Fruit fly (Drosophila melanogaster) whole organism, pupa: ENCODE data around the gene mRpL40.

Source experiments
- CG34367 ChIP-seq: fragments of 200-800 bp; sonication (Bioruptor generic); optimal IDR thresholded peaks from 2 replicates; lab custom pipeline; 2018; ENCODE audit warnings: missing biosample characterization, mild to moderate bottlenecking, missing genetic modification characterization
- EcR ChIP-seq: fragments of 200-800 bp; sonication (Bioruptor generic); optimal IDR thresholded peaks from 3 replicates; lab custom pipeline; 2019; ENCODE audit warnings: missing biosample characterization, missing genetic modification characterization, mild to moderate bottlenecking, moderate library complexity, missing genetic modification reagents
- Snoo ChIP-seq: fragments of 200-800 bp; sonication (Bioruptor generic); optimal IDR thresholded peaks from 3 replicates; lab custom pipeline; 2017; ENCODE audit warnings: missing biosample characterization, mild to moderate bottlenecking, missing genetic modification characterization, inconsistent platforms
- gl ChIP-seq: fragments of 200-800 bp; sonication (Bioruptor generic); optimal IDR thresholded peaks from 2 replicates; lab custom pipeline; 2018; ENCODE audit warnings: missing biosample characterization, mild to moderate bottlenecking, missing genetic modification characterization

- TF ChIP-seq Snoo (tag; lab: Kevin White, UChicago): no peak
- no peak for TF ChIP-seq CG34367 (tag; lab: Kevin White, UChicago)
- no peak for TF ChIP-seq EcR
- TF ChIP-seq gl: no peak
These were observed 43.6 kb downstream of the mRpL40 start, which contains the start of gene sals for dm6 chr3R:11451207-11451841.
